Fruit fly (Drosophila melanogaster): ENCODE measurements around the gene CG11342.

DNA sequence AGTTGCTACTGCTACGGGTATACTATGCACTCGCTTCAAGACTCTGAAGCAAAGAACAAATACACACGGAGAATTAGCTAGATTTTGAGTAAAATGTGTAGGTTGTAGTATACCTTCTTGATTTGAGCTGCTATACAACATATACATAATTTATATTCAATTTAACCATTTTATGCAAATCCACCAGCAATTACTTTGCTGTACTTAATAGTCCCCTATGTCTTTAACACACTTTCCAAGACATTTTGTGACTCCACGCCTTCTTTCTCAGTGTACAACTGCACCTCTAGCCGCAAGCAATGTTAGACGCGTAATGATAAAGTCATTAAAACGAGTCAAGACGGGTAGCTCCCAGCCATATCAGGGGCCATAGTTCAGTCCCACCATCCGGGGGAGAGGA lies 30.7 kb downstream of the CG11342 start:
- TF ChIP-seq CG8301 (tag; optimal IDR thresholded peaks at IDR 0.05) = peak; percentile 69
- no peak for TF ChIP-seq EcR (GFP tag; optimal IDR thresholded peaks at IDR 0.05)
- no peak for TF ChIP-seq Snoo (tag; optimal IDR thresholded peaks at IDR 0.05)
- no peak for TF ChIP-seq CG13204 (GFP tag; optimal IDR thresholded peaks at IDR 0.05)
- no peak for TF ChIP-seq D1 (tag; optimal IDR thresholded peaks at IDR 0.05)
- TF ChIP-seq fd96Ca (GFP tag; IDR thresholded peaks at IDR 0.05) = peak; percentile 55; the same call in 2 of the 3 replicates
- TF ChIP-seq rn (GFP tag; IDR thresholded peaks at IDR 0.05) = no peak
- peak; percentile 27 for TF ChIP-seq Pif1A (GFP tag; optimal IDR thresholded peaks at IDR 0.05)
- peak; percentile 28 for TF ChIP-seq CG17806 (tag; optimal IDR thresholded peaks at IDR 0.05)
